Fruit fly (Drosophila melanogaster): ENCODE data around the gene CG15387.

- TF ChIP-seq CG12768 (GFP tag; optimal IDR thresholded peaks at IDR 0.05) (no peak), cnc (optimal IDR thresholded peaks at IDR 0.05) (no peak), CG33017 (tag; optimal IDR thresholded peaks at IDR 0.05) (no peak), CG14711 (tag; optimal IDR thresholded peaks at IDR 0.05) (no peak), Mnt (GFP tag; optimal IDR thresholded peaks at IDR 0.05) (no peak)
These were observed 44.0 kb downstream of the CG15387 start for dm6 chr2L:2181971-2182643.

Measured in whole organism, adult.